Fruit fly (Drosophila melanogaster): Measurements from ENCODE around the gene p130CAS.

DNA sequence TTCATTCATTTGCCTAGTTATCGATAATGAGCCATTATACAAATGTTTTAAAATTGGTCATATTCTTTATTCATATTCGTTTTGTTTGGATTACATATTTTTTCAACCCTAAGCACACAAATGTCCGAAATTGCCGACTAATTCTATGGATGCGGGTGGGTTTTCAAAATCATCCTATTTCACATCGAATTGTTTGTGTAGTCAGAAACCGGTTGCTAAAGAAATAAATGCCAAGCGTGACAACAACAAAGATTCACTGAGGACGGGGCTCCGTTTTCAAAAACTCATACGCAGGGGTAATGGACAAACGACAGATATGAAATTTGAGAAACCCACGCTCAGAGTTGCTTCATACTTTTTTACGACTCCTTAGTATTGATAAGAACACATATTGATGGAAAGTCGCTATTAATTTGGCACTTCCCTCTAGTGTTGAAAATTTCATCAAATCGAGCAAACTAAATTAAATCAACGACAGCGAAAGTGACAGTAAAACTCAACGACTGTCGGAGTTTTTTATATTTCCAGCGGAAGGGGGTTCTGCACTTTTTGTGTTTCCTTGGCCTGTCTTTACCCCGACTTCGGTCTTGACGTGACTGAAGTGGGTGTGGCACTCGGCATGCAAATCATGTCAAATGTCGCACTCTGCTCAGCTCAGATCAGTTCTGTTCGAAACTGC lies 6.9 kb downstream of the p130CAS start:
- no peak for TF ChIP-seq CG7045 (GFP tag; optimal IDR thresholded peaks at IDR 0.05)
- TF ChIP-seq Crg-1 (GFP tag; optimal IDR thresholded peaks at IDR 0.05): no peak
- no peak for TF ChIP-seq CG33017 (tag; optimal IDR thresholded peaks at IDR 0.05)
- no peak for TF ChIP-seq CG1620 (GFP tag; optimal IDR thresholded peaks at IDR 0.05)
- no peak for TF ChIP-seq toe (GFP tag; optimal IDR thresholded peaks at IDR 0.05)
- TF ChIP-seq Hr96 (GFP tag; optimal IDR thresholded peaks at IDR 0.05): no peak
- no peak for TF ChIP-seq CG5204 (GFP tag; optimal IDR thresholded peaks at IDR 0.05)
- no peak for TF ChIP-seq kay (GFP tag; ENCODE audit: borderline replicate concordance)
